Fruit fly (Drosophila melanogaster) whole organism, embryonic: ENCODE results near the gene trio.
A peak's percentile ranks its signal among the peaks of the same experiment; 100 is the strongest.

Experiments
- Atf-2 ChIP-seq: fragments of 200-800 bp; sonication (Bioruptor generic); optimal IDR thresholded peaks from 2 replicates; lab custom pipeline; 2016; ENCODE audit warnings: missing biosample characterization, missing genetic modification characterization
- CG10267 ChIP-seq: fragments of 200-800 bp; sonication (Bioruptor generic); optimal IDR thresholded peaks from 2 replicates; lab custom pipeline; 2018; ENCODE audit warnings: missing biosample characterization, mild to moderate bottlenecking, missing genetic modification characterization, moderate library complexity
- CG10543 ChIP-seq: fragments of 200-800 bp; sonication (Bioruptor generic); optimal IDR thresholded peaks from 3 replicates; lab custom pipeline; 2017; ENCODE audit warnings: missing biosample characterization, mild to moderate bottlenecking, missing genetic modification characterization, moderate library complexity
- CG11398 ChIP-seq: fragments of 200-800 bp; sonication (Bioruptor generic); optimal IDR thresholded peaks from 2 replicates; lab custom pipeline; 2016; ENCODE audit warnings: missing biosample characterization, missing genetic modification characterization
- CG12659 ChIP-seq: fragments of 200-800 bp; sonication (Bioruptor generic); optimal IDR thresholded peaks from 3 replicates; lab custom pipeline; 2017; ENCODE audit warnings: mild to moderate bottlenecking, missing biosample characterization, missing genetic modification reagents, missing genetic modification characterization
- CG13287 ChIP-seq: fragments of 200-800 bp; sonication (Bioruptor generic); IDR thresholded peaks from 2 replicates; pipeline ENCODE4 v1.3.6; 2022; ENCODE audit warnings: missing biosample characterization, missing genetic modification characterization; ENCODE audit not compliant: partially characterized antibody
- CG13424 ChIP-seq: fragments of 200-800 bp; sonication (Bioruptor generic); optimal IDR thresholded peaks from 2 replicates; lab custom pipeline; 2019; ENCODE audit warnings: missing biosample characterization, mild to moderate bottlenecking, missing genetic modification characterization, moderate library complexity
- CG17385 ChIP-seq: fragments of 200-800 bp; sonication (Bioruptor generic); optimal IDR thresholded peaks from 3 replicates; lab custom pipeline; 2018; ENCODE audit warnings: missing biosample characterization, mild to moderate bottlenecking, missing genetic modification characterization
- CG18599 ChIP-seq: fragments of 200-800 bp; sonication (Bioruptor generic); optimal IDR thresholded peaks from 3 replicates; lab custom pipeline; 2017; ENCODE audit warnings: missing biosample characterization, missing genetic modification characterization, mild to moderate bottlenecking, moderate library complexity, missing genetic modification reagents
- CG2120 ChIP-seq: fragments of 200-800 bp; sonication (Bioruptor generic); optimal IDR thresholded peaks from 3 replicates; lab custom pipeline; 2016; ENCODE audit warnings: missing biosample characterization, missing genetic modification characterization
- CG32532 ChIP-seq: fragments of 200-800 bp; sonication (Bioruptor generic); IDR thresholded peaks from 2 replicates; pipeline ENCODE4 v1.3.6; 2022; ENCODE audit warnings: missing biosample characterization, missing genetic modification characterization
- CG3726 ChIP-seq: fragments of 200-800 bp; sonication (Bioruptor generic); IDR thresholded peaks from 3 replicates; pipeline ENCODE4, ENCODE4 v1.3.6; 2022; ENCODE audit warnings: missing biosample characterization, missing genetic modification characterization
- CG4617 ChIP-seq: fragments of 200-800 bp; sonication (Bioruptor generic); optimal IDR thresholded peaks from 3 replicates; lab custom pipeline; 2016; ENCODE audit warnings: missing biosample characterization, missing genetic modification characterization, borderline replicate concordance
- CG7372 ChIP-seq: fragments of 200-800 bp; sonication (Bioruptor generic); IDR thresholded peaks from 2 replicates; pipeline ENCODE4 v1.3.6; 2022; ENCODE audit warnings: missing biosample characterization, missing genetic modification characterization
- CG7556 ChIP-seq: fragments of 200-800 bp; sonication (Bioruptor generic); optimal IDR thresholded peaks from 2 replicates; lab custom pipeline; 2017; ENCODE audit warnings: missing biosample characterization, mild to moderate bottlenecking, missing genetic modification characterization
- CkIIα-i1 ChIP-seq: fragments of 200-800 bp; sonication (Bioruptor generic); IDR thresholded peaks from 2 replicates; pipeline ENCODE4 v1.3.6; 2022; ENCODE audit warnings: missing biosample characterization, missing genetic modification characterization
- Dfd ChIP-seq, 2 experiments: fragments of >200 bp; optimal IDR thresholded peaks; 2 replicates each; lab custom pipeline; 2017; ENCODE audit warnings: missing biosample characterization in 2 of 2, missing genetic modification characterization in 2 of 2
- Ets65A ChIP-seq: fragments of 200-800 bp; sonication (Bioruptor generic); peaks from one replicate; lab custom pipeline; 2016; ENCODE audit warnings: missing biosample characterization, missing genetic modification characterization
- Fer3 ChIP-seq: fragments of 200-800 bp; sonication (Bioruptor generic); optimal IDR thresholded peaks from 2 replicates; lab custom pipeline; 2018; ENCODE audit warnings: missing biosample characterization, mild to moderate bottlenecking, missing genetic modification characterization, moderate library complexity
- H2.0 ChIP-seq: fragments of 200-800 bp; sonication (Bioruptor generic); IDR thresholded peaks from 2 replicates; pipeline ENCODE4 v1.3.6; 2022; ENCODE audit warnings: missing biosample characterization, missing genetic modification characterization
- HHEX ChIP-seq: fragments of 200-800 bp; sonication (Bioruptor generic); optimal IDR thresholded peaks from 3 replicates; lab custom pipeline; 2017; ENCODE audit warnings: missing biosample characterization, mild to moderate bottlenecking, missing genetic modification characterization, missing genetic modification reagents
- Hr51 ChIP-seq, 2 experiments: fragments of 200-800 bp; sonication (Bioruptor generic); optimal IDR thresholded peaks; 2 replicates in 1 of 2; 3 replicates in 1 of 2; lab custom pipeline; 2016 to 2018; ENCODE audit warnings: missing biosample characterization in 2 of 2, missing genetic modification characterization in 2 of 2, mild to moderate bottlenecking in 1 of 2, moderate library complexity in 1 of 2
- Kr ChIP-seq: fragments of 200-800 bp; sonication (Bioruptor generic); optimal IDR thresholded peaks from 2 replicates; lab custom pipeline; 2017; ENCODE audit warnings: missing biosample characterization, mild to moderate bottlenecking, missing genetic modification characterization
- Lim3 ChIP-seq: fragments of 200-800 bp; sonication (Bioruptor generic); IDR thresholded peaks from 2 replicates; pipeline ENCODE4 v1.3.6; 2022; ENCODE audit warnings: missing biosample characterization, missing genetic modification characterization
- MTF-1 ChIP-seq: fragments of 200-800 bp; sonication (Bioruptor generic); optimal IDR thresholded peaks from 2 replicates; lab custom pipeline; 2018; ENCODE audit warnings: missing biosample characterization, mild to moderate bottlenecking, missing genetic modification characterization, borderline replicate concordance
- Nf-YC ChIP-seq: fragments of 200-800 bp; optimal IDR thresholded peaks from 3 replicates; lab custom pipeline; 2019; ENCODE audit warnings: missing biosample characterization, mild to moderate bottlenecking, missing genetic modification characterization, moderate library complexity
- Ptx1 ChIP-seq: fragments of 200-800 bp; sonication (Bioruptor generic); IDR thresholded peaks from 2 replicates; pipeline ENCODE4 v1.3.6; 2022; ENCODE audit warnings: missing biosample characterization, missing genetic modification characterization
- Scr ChIP-seq: fragments of 200-800 bp; sonication (Bioruptor generic); IDR thresholded peaks from 2 replicates; pipeline ENCODE4 v1.3.6; 2022; ENCODE audit warnings: missing biosample characterization, missing genetic modification characterization; ENCODE audit not compliant: partially characterized antibody
- bcd ChIP-seq: fragments of 200-800 bp; sonication (Bioruptor generic); optimal IDR thresholded peaks from 2 replicates; lab custom pipeline; 2017; ENCODE audit warnings: missing biosample characterization, mild to moderate bottlenecking, missing genetic modification characterization
- cato ChIP-seq: fragments of 200-800 bp; sonication (Bioruptor generic); optimal IDR thresholded peaks from 2 replicates; lab custom pipeline; 2016; ENCODE audit warnings: missing biosample characterization, missing genetic modification characterization, borderline replicate concordance
- cg ChIP-seq: fragments of 200-800 bp; sonication (Bioruptor generic); optimal IDR thresholded peaks from 3 replicates; lab custom pipeline; 2019; ENCODE audit warnings: missing biosample characterization, mild to moderate bottlenecking, missing genetic modification characterization, moderate library complexity
- ci ChIP-seq: fragments of 200-800 bp; sonication (Bioruptor generic); IDR thresholded peaks from 3 replicates; pipeline ENCODE4 v1.3.6; 2022; ENCODE audit warnings: missing biosample characterization, missing genetic modification characterization
- crc ChIP-seq: fragments of 200-800 bp; sonication (Bioruptor generic); optimal IDR thresholded peaks from 2 replicates; lab custom pipeline; 2016; ENCODE audit warnings: missing biosample characterization, missing genetic modification characterization
- cwo ChIP-seq: fragments of 200-800 bp; sonication (Bioruptor generic); optimal IDR thresholded peaks from 3 replicates; lab custom pipeline; 2017; ENCODE audit warnings: missing biosample characterization, missing genetic modification characterization, mild to moderate bottlenecking, moderate library complexity, missing genetic modification reagents
- esg ChIP-seq: fragments of 200-800 bp; sonication (Bioruptor generic); conservative IDR thresholded peaks from 2 replicates; pipeline ENCODE4 v1.3.6; 2022; ENCODE audit warnings: missing biosample characterization, missing genetic modification characterization
- gem ChIP-seq: fragments of 200-800 bp; sonication (Bioruptor generic); optimal IDR thresholded peaks from 2 replicates; lab custom pipeline; 2019; ENCODE audit warnings: missing biosample characterization, mild to moderate bottlenecking, missing genetic modification characterization, moderate library complexity
- ham ChIP-seq: fragments of 200-800 bp; sonication (Bioruptor generic); IDR thresholded peaks from 2 replicates; pipeline ENCODE4 v1.3.6; 2022; ENCODE audit warnings: missing biosample characterization, missing genetic modification characterization
- her ChIP-seq: fragments of 200-800 bp; sonication (Bioruptor generic); optimal IDR thresholded peaks from 2 replicates; lab custom pipeline; 2016; ENCODE audit warnings: missing biosample characterization, missing genetic modification characterization
- lilli ChIP-seq: fragments of 200-800 bp; sonication (Bioruptor generic); optimal IDR thresholded peaks from 3 replicates; lab custom pipeline; 2016; ENCODE audit warnings: missing biosample characterization, missing genetic modification characterization
- nmo ChIP-seq: fragments of 200-800 bp; sonication (Bioruptor generic); optimal IDR thresholded peaks from 2 replicates; lab custom pipeline; 2018; ENCODE audit warnings: missing biosample characterization, mild to moderate bottlenecking, missing genetic modification characterization, moderate library complexity
- pita ChIP-seq: fragments of 200-800 bp; sonication (Bioruptor generic); optimal IDR thresholded peaks from 2 replicates; lab custom pipeline; 2017; ENCODE audit warnings: missing biosample characterization, mild to moderate bottlenecking, missing genetic modification characterization
- run ChIP-seq: fragments of 200-800 bp; sonication (Bioruptor generic); optimal IDR thresholded peaks from 3 replicates; lab custom pipeline; 2018; ENCODE audit warnings: missing biosample characterization, mild to moderate bottlenecking, missing genetic modification characterization
- seq ChIP-seq: fragments of 200-800 bp; sonication (Bioruptor generic); IDR thresholded peaks from 2 replicates; pipeline ENCODE4 v1.3.6; 2022; ENCODE audit warnings: missing biosample characterization, missing genetic modification characterization
- shn ChIP-seq: fragments of 200-800 bp; sonication (Bioruptor generic); optimal IDR thresholded peaks from 3 replicates; lab custom pipeline; 2016; ENCODE audit warnings: missing biosample characterization, missing genetic modification characterization
- slbo ChIP-seq: fragments of 200-800 bp; sonication (Bioruptor generic); IDR thresholded peaks from 2 replicates; pipeline ENCODE4 v1.3.6; 2022; ENCODE audit warnings: missing biosample characterization, missing genetic modification characterization
- sob ChIP-seq: fragments of 200-800 bp; sonication (Bioruptor generic); IDR thresholded peaks from 2 replicates; pipeline ENCODE4 v1.3.6; 2022; ENCODE audit warnings: missing biosample characterization, missing genetic modification characterization
- ssp ChIP-seq: fragments of 200-800 bp; sonication (Bioruptor generic); IDR thresholded peaks from 2 replicates; pipeline ENCODE4 v1.3.6; 2022; ENCODE audit warnings: missing biosample characterization, missing genetic modification characterization
- tgo ChIP-seq: fragments of 200-800 bp; sonication (Bioruptor generic); IDR thresholded peaks from 3 replicates; pipeline ENCODE4 v1.3.6; 2022; ENCODE audit warnings: missing biosample characterization, missing genetic modification characterization
- toy ChIP-seq: fragments of 200-800 bp; sonication (Bioruptor generic); IDR thresholded peaks from 2 replicates; pipeline ENCODE4 v1.3.6; 2022; ENCODE audit warnings: missing biosample characterization, missing genetic modification characterization
- tup ChIP-seq: fragments of 200-800 bp; sonication (Bioruptor generic); optimal IDR thresholded peaks from 2 replicates; lab custom pipeline; 2016; ENCODE audit warnings: missing biosample characterization, mild to moderate bottlenecking, missing genetic modification characterization, moderate library complexity
- tx ChIP-seq: fragments of 200-800 bp; sonication (Bioruptor generic); optimal IDR thresholded peaks from 2 replicates; lab custom pipeline; 2016; ENCODE audit warnings: missing biosample characterization, missing genetic modification characterization

Gene trio

DNA sequence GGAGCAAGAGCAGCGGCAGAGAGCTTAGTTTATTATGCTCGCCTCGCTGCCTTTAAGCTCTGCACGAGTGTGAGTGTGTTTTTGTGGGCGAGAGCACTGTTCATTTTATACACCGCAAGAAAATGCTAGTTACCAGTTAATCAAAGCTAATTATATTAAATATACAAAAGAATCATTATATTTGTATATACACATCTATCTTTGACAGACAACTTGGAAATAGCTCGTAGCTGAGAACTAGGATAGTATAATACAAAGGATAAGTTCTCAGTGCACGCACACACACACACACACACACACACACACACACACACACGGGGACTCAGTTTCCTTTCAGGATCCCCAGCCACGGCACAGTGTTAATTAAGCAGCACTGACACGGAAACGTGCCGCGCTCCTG lies 23.7 kb downstream of the trio start (continued):
- TF ChIP-seq H2.0 (GFP tag; lab: Robert Waterston, UW), result no peak
- TF ChIP-seq Ptx1, result peak; percentile 36; the same call in 1 of the 2 replicates
- TF ChIP-seq cato, result no peak
- no peak for TF ChIP-seq seq (GFP tag; lab: Robert Waterston, UW)
- no peak for TF ChIP-seq crc (GFP tag; lab: Kevin White, UChicago)
- peak; percentile 17 for TF ChIP-seq CG2120 (GFP tag; lab: Kevin White, UChicago)
- TF ChIP-seq CG13287 (GFP tag; lab: Robert Waterston, UW), result no peak
- no peak for TF ChIP-seq tup
- TF ChIP-seq CG12659 (GFP tag; lab: Kevin White, UChicago), result peak; percentile 24
- TF ChIP-seq Ets65A (GFP tag; lab: Kevin White, UChicago), result peak; percentile 1
- peak; percentile 5 for TF ChIP-seq CG17385
- no peak for TF ChIP-seq CG10267 (tag; lab: Kevin White, UChicago)
- no peak for TF ChIP-seq HHEX
- TF ChIP-seq sob (GFP tag; lab: Robert Waterston, UW), result 0 out of 2 replicates have a peak, but pooled peaks have one; percentile 26
- 0 out of 2 replicates have a peak, but pooled peaks have one; percentile 18 for TF ChIP-seq esg (GFP tag; lab: Robert Waterston, UW)
- peak; percentile 2 for TF ChIP-seq Fer3 (tag; lab: Kevin White, UChicago)
- TF ChIP-seq her (GFP tag; lab: Kevin White, UChicago), result no peak
- TF ChIP-seq slbo, result peak; percentile 49
- no peak for TF ChIP-seq CG11398 (GFP tag; lab: Kevin White, UChicago)
- TF ChIP-seq Atf-2 (GFP tag; lab: Kevin White, UChicago), result no peak
- TF ChIP-seq Scr, result no peak
- peak; percentile 21 for TF ChIP-seq bcd (GFP tag; lab: Kevin White, UChicago)
- no peak for TF ChIP-seq CG4617
- peak; percentile 22; the same call in 1 of the 2 replicates for TF ChIP-seq CG32532
- peak in 1 of 2 experiments; percentile 14 for TF ChIP-seq Hr51 (GFP tag; optimal IDR thresholded peaks at IDR 0.05; lab: Kevin White, UChicago)
- TF ChIP-seq run, result no peak
- TF ChIP-seq Kr (GFP tag; lab: Kevin White, UChicago), result no peak
- no peak for TF ChIP-seq tx (GFP tag; lab: Kevin White, UChicago)
- no peak for TF ChIP-seq ham
- TF ChIP-seq MTF-1 (GFP tag; lab: Kevin White, UChicago), result no peak
- 0 out of 3 replicates have a peak, but pooled peaks have one; percentile 30 for TF ChIP-seq ci
- peak; percentile 37 for TF ChIP-seq cg (GFP tag; lab: Kevin White, UChicago)
- TF ChIP-seq lilli (GFP tag; lab: Kevin White, UChicago), result no peak
- TF ChIP-seq nmo (GFP tag; lab: Kevin White, UChicago), result peak; percentile 20
- TF ChIP-seq shn, result no peak
- TF ChIP-seq tgo (GFP tag; lab: Robert Waterston, UW), result no peak; the same call in 2 of the 3 replicates
- 0 out of 2 replicates have a peak, but pooled peaks have one; percentile 27 for TF ChIP-seq ssp (GFP tag; lab: Robert Waterston, UW)
- TF ChIP-seq CkIIα-i1 (GFP tag; lab: Robert Waterston, UW), result no peak
- TF ChIP-seq cwo, result peak; percentile 36
- no peak for TF ChIP-seq CG7372 (GFP tag; lab: Robert Waterston, UW)
- no peak for TF ChIP-seq Lim3
- no peak for TF ChIP-seq toy (GFP tag; lab: Robert Waterston, UW)
- no peak for TF ChIP-seq pita
- TF ChIP-seq Nf-YC (tag; lab: Kevin White, UChicago), result no peak
- peak; percentile 33 for TF ChIP-seq CG7556
- TF ChIP-seq gem (tag; lab: Kevin White, UChicago), result peak; percentile 45
- TF ChIP-seq CG13424, result peak; percentile 10
- no peak for TF ChIP-seq CG10543 (GFP tag; lab: Kevin White, UChicago)
- peak; percentile 73 for TF ChIP-seq CG18599 (GFP tag; lab: Kevin White, UChicago)
- no peak for TF ChIP-seq CG3726 (GFP tag; lab: Robert Waterston, UW)
- TF ChIP-seq Dfd (GFP tag; optimal IDR thresholded peaks at IDR 0.05; lab: Kevin White, UChicago), result no peak
